Fruit fly (Drosophila melanogaster): ENCODE data around the gene DIP-zeta.

Gene DIP-zeta

DNA sequence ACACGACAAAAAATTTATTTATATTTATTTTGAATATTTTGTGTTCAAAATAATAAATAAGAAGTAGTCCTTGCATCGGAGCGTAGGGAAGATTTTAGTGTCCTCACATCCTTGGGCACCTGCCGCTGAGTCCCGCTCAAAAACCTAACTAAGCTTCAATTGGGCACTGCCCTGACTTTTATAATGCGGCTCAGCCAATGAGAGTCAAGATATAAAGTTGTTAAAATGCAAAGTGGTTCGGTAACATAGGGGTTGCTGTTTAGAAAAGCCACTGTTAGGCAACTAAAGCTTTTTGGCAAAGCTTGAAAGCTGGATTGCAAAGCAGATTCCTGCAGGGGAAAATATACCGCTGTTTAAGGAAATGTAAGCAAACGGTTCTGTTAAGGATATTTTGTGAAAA, 11.8 kb upstream of the DIP-zeta start:
- TF ChIP-seq Nf-YC (tag; optimal IDR thresholded peaks at IDR 0.05) (peak; percentile 94), nom (GFP tag; optimal IDR thresholded peaks at IDR 0.05) (no peak), slp2 (GFP tag; optimal IDR thresholded peaks at IDR 0.05) (no peak), Nf-YA (GFP tag; IDR thresholded peaks at IDR 0.05) (no peak), Nf-YB (GFP tag; optimal IDR thresholded peaks at IDR 0.05) (peak; percentile 91)

DNA sequence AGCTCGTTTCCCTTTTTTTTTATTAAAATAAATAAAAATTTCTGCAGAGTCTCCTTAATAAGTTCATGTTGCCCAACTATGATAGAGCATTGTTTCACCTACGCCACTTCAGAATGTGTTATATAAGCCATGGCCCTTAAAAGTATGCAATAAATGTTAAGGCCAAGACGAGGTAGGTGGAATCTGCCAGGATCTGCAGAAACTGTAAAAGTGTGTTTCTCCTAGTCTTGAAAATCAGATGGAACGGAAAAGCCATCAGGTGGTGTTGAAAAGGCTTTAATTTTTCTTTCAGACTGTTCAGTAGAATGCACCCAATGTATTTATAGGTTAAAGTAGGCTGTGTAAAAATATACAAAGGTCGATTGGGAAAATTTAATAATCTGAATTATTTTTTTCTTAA, 5.9 kb upstream of the DIP-zeta start, which contains the start of gene CG12439:
CG12439 (plus strand) TSS at position 301 of the 400 bp plus-strand sequence.
- TF ChIP-seq CG4328 (GFP tag; optimal IDR thresholded peaks at IDR 0.05) = no peak
- TF ChIP-seq Dbx (GFP tag; IDR thresholded peaks at IDR 0.05) = no peak
- no peak for TF ChIP-seq prd (optimal IDR thresholded peaks at IDR 0.05)
- TF ChIP-seq prd (GFP tag; IDR thresholded peaks at IDR 0.05) = no peak
- TF ChIP-seq lab (GFP tag; optimal IDR thresholded peaks at IDR 0.05) = no peak
- TF ChIP-seq Sin3A (optimal IDR thresholded peaks at IDR 0.05) = no peak

DNA sequence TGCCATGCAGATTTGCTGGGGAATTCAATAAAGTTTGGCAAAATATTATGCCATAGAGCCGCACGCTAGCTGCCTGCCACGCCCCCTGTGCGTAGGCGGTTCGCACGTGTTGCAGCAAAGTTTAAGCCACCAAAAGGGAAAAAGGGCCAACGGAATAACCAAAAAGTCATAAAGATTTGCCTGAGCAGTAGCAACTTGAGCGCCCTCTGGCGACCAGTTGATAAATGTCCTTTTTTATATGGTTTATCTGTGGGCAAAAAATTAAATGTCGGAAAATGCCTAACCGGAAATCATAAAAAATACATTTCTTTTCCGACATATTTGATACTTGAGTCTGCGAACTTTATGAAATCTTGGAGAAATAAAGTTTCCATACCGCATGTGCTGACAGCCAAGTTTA, 3.8 kb downstream of the DIP-zeta start:
- TF ChIP-seq vvl (GFP tag; IDR thresholded peaks at IDR 0.05) (no peak), Ravus (GFP tag; IDR thresholded peaks at IDR 0.05) (no peak), Six4 (GFP tag; optimal IDR thresholded peaks at IDR 0.05) (no peak), Ets65A (GFP tag) (peak; percentile 11), psq (GFP tag; optimal IDR thresholded peaks at IDR 0.05) (no peak), zfh2 (GFP tag; optimal IDR thresholded peaks at IDR 0.05) (no peak), Fer3 (tag; optimal IDR thresholded peaks at IDR 0.05) (no peak), slou (GFP tag; optimal IDR thresholded peaks at IDR 0.05) (no peak), unc-4 (GFP tag; IDR thresholded peaks at IDR 0.05; ENCODE audit: partially characterized antibody) (no peak), tna (GFP tag; IDR thresholded peaks at IDR 0.05; ENCODE audit: partially characterized antibody) (no peak), Hr78 (GFP tag; optimal IDR thresholded peaks at IDR 0.05) (no peak), CTCF (GFP tag; optimal IDR thresholded peaks at IDR 0.05) (peak; percentile 50)

DNA sequence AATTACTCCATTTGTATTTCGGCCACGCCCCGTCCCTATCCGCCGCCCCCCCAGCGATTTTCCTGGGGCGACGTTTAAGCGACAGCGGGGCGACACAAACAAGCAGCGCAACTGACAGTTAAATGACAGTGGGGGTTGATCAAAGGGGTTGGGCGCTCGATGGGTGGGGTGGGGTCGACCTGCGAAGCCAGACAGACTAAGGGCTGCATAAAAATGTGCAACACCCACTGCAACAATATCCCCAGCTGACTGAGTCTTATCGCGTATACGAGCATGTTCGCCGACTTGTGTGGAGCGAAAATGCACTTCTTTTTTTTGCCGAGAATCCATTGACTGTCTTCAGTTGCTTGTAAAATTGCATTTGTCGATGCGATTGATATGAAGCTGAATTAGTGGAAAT, 39.2 kb downstream of the DIP-zeta start, which contains the start of gene CG9582:
CG9582 (minus strand) TSS at position 101 of the 400 bp plus-strand sequence.
- TF ChIP-seq Dip2 (GFP tag; IDR thresholded peaks at IDR 0.05) (no peak), CG5245 (GFP tag; optimal IDR thresholded peaks at IDR 0.05) (no peak), esg (GFP tag; conservative IDR thresholded peaks at IDR 0.05) (0 out of 2 replicates have a peak, but pooled peaks have one; percentile 9), CG4328 (GFP tag; optimal IDR thresholded peaks at IDR 0.05) (no peak)

DNA sequence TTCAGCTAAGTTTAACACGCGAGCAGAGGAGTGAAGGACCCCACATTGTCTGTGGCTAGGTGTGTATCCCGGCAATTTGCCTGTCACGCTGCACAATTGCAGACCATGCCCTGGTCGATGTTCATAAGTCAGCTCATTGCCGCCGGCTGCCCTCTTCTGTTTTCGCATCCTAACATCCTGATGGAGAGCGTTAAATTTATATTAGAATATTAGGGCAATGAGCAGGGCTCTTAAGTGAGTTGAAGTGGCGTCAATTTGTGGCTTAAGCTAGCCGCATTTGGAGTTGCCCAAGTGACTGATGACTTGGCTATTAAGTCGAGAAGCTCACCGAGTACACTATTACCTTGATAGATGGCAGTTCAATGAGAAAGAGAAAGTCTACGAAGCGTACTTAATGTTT, 44.8 kb downstream of the DIP-zeta start:
- no peak for TF ChIP-seq CG12219 (GFP tag; optimal IDR thresholded peaks at IDR 0.05)
- TF ChIP-seq Ets65A (GFP tag) = peak; percentile 91

DNA sequence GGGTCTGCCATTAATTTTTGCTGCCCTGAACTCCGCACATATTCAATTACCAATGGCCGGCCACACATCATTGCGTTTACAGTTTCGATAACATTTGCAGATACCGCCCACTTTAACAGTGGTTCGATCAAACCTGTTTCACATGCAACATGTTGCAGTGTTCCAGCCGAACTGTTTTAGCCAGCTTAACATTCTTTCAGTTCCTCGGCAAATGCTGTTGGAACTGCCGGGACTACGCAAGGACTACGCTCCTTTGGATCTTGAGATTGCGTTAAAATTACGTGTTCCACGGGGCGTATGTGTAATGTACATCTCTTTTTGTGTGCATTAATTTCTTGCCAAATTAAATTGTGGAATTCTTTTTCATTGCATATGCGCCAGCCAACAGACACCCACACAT, 51.5 kb downstream of the DIP-zeta start:
- TF ChIP-seq stwl (tag; optimal IDR thresholded peaks at IDR 0.05) (peak; percentile 10), Lpt (GFP tag; optimal IDR thresholded peaks at IDR 0.05) (no peak), bcd (GFP tag; optimal IDR thresholded peaks at IDR 0.05) (no peak), CG5180 (GFP tag; optimal IDR thresholded peaks at IDR 0.05) (peak; percentile 96), chinmo (GFP tag; IDR thresholded peaks at IDR 0.05; ENCODE audit: partially characterized antibody) (0 out of 4 replicates have a peak, but pooled peaks have one; percentile 10), Deaf1 (tag; optimal IDR thresholded peaks at IDR 0.05) (peak; percentile 67), sisA (GFP tag; IDR thresholded peaks at IDR 0.05) (no peak)

Data from whole organism, embryonic.